Worm (Caenorhabditis elegans) whole organism, L4/young adult: ENCODE results near the gene F59A1.13.

Experiments
- W03F9.2 ChIP-seq: fragments of 150-350 bp; optimal IDR thresholded peaks from 2 replicates; lab custom pipeline; 2014; ENCODE audit warnings: missing biosample characterization, missing genetic modification characterization
- dao-5 ChIP-seq: sonication (generic microtip); optimal IDR thresholded peaks from 2 replicates; lab custom pipeline; 2016; ENCODE audit warnings: missing genotype, missing genetic modification characterization, moderate library complexity, missing compliant biosample characterization
- him-1 ChIP-seq: sonication (generic microtip); optimal IDR thresholded peaks from 2 replicates; lab custom pipeline; 2016; ENCODE audit warnings: missing genotype, missing genetic modification reagents, missing genetic modification characterization, missing compliant biosample characterization

The F59A1.13 gene

DNA sequence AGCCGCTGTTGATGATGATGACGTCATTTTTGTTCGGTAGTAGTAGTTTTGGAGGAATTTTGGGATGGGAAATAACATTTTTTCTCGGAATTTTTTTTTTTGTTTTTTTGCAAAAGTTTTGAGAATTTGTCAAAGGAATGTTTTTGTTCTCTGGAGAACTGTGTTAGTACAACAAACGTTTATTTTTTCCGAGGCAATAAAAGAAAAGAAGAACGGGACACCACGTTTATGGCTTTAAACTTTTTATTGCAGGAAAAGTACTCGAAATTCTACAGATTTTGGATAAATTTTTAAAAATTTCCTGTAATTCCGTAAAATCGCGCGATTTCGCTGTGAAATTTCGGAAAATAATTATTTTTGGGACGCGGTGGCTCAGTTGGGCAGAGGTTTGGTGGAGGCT lies at the start of gene F59A1.13:
Gene F59A1.13, minus strand, starts transcription at position 101 of the 400 bp plus-strand sequence.
- TF ChIP-seq dao-5 (tag; lab: Kevin White, UChicago) (no peak), him-1 (tag; lab: Kevin White, UChicago) (no peak), W03F9.2 (tag; lab: Kevin White, UChicago) (no peak)

DNA sequence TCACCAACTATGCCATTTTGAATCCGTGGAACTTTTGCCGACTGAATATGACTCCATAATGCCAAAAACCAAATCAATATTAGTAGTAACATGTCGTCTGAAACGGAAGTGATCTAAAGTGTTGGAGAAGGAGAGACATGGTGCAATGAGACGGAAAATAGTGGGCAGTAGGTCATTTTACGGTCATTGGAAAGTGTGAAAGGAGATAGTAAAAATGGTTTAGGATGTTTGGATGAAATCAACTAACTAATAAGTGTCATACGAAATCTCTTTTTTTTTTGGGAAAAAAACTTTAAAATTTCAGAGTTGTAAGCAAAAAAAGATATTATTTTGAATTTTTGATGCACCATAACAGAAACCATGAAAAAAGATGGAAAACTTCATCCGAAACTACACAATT lies 49.0 kb upstream of the F59A1.13 start, which contains the start of gene cutl-4:
Gene cutl-4, minus strand, starts transcription at position 101 of the 400 bp plus-strand sequence.
- TF ChIP-seq him-1 (tag; lab: Kevin White, UChicago) (no peak), dao-5 (tag; lab: Kevin White, UChicago) (no peak), W03F9.2 (tag; lab: Kevin White, UChicago) (no peak)

DNA sequence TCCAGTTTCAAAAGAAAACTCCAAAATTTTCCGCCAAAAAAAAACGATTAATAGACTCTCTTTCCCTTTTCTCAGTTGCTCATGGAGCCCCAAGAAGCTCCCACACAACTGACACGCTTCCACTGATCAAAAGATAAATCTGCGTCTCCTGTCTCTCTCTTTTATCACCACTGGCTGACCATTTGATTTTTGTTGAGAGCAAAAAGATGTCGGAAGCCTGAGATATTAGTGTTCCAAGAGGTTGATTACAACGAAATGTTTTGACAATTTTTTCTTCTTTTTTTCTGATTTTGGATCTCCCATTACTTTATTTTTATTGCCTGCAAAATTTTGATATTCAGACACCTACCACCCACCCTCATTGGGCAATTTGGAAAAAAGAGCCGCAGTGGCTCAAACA lies 41.7 kb upstream of the F59A1.13 start, which contains the start of gene twk-42:
Gene twk-42, minus strand, starts transcription at position 101 of the 400 bp plus-strand sequence.
- TF ChIP-seq dao-5 (tag; lab: Kevin White, UChicago) (no peak), him-1 (tag; lab: Kevin White, UChicago) (no peak)

DNA sequence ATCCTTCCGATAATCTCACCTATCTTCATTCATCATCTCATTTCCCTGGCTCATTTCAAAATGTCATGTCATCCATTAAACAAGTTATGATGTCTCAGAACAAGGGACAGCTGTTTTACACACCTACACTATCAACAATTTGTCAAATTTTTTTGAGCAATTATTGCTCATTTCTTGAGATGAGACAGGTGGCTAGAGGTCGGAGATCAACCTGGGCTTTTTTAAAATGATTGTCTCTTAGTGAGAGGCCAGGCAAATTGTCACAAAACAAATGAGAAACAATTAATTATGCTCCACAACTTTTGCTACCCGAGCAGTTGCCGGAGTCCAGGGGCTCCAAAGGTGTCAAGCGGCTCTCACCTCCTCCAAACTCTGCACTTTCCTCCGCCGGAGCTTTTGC lies 37.9 kb upstream of the F59A1.13 start:
- TF ChIP-seq dao-5 (tag; lab: Kevin White, UChicago) (no peak), him-1 (tag; lab: Kevin White, UChicago) (no peak), W03F9.2 (tag; lab: Kevin White, UChicago) (no peak)

DNA sequence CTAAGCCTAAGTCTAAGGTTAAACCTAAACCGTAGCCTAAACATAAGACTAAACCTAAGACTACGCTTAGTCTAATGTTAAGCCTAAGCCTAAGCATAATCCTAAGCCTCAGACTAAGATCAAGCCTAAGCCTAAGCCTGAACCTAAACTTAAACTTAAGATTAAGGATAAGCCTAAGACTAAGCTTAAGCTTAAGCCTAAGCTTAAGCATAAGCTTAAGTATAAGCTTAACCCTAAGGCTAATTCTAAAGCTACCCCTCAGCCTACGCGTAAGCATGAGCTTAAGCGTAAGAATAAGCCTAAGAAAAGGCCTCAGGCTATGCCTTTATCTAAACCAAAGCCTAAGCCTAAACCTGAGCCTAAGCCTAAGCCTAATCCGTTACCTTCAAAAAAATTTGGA lies 37.5 kb upstream of the F59A1.13 start:
- TF ChIP-seq W03F9.2 (tag; lab: Kevin White, UChicago), result no peak
- TF ChIP-seq him-1 (tag; lab: Kevin White, UChicago), result no peak

DNA sequence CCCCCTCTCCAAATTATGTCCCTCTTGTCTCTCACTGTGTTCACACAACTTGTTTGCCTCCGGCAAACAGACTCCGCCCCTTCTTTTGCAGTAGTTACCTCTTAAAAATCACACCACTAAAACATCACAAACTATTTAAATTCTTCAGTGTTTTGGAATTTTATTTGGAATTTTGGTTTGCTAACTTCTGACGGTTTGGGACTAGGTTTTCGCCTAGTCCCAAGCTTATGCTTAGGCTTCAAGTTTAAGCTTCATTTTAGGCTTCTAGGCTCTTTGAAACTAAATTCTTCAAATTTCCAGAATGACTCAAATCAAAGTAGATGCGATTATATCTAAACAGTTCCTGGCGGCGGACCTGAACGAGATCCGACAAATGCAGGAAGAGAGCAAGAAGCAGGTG lies 33.9 kb upstream of the F59A1.13 start, which contains the start of gene fat-5:
Gene fat-5, plus strand, starts transcription at position 301 of the 400 bp plus-strand sequence.
- no peak for TF ChIP-seq W03F9.2 (tag; lab: Kevin White, UChicago)
- no peak for TF ChIP-seq him-1 (tag; lab: Kevin White, UChicago)
- no peak for TF ChIP-seq dao-5 (tag; lab: Kevin White, UChicago)

DNA sequence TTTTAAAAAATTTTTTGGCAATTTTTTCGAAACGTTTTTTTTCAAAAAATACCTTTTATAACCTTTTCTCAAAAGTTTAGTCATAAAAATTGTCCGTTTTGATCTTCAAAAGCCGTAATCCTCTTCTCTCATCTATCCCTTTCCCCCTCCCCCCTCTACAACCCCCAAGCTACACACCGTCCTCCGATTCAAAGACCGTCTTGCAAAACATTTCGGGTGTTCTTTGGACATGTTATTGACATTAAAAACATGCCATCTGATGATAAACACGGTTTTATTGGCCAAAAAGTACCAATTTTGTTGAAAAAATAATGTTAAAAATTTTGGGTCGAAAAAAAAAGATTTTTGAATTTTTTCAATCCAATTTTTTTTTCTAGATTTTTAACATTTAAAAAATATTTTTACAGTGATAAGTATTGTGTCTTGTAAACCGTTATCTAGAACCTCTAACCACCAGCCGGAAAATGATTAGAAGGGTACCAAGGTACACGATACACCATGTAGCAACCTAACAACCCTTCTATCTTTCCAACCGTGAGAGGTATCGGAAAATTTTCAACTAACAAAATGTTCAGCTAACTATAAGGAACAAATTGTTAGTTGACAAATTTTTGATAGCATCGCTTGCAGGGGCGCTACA lies 32.4 kb upstream of the F59A1.13 start:
- TF ChIP-seq him-1 (tag; lab: Kevin White, UChicago), result no peak
- TF ChIP-seq W03F9.2 (tag; lab: Kevin White, UChicago), result no peak
- no peak for TF ChIP-seq dao-5 (tag; lab: Kevin White, UChicago)

DNA sequence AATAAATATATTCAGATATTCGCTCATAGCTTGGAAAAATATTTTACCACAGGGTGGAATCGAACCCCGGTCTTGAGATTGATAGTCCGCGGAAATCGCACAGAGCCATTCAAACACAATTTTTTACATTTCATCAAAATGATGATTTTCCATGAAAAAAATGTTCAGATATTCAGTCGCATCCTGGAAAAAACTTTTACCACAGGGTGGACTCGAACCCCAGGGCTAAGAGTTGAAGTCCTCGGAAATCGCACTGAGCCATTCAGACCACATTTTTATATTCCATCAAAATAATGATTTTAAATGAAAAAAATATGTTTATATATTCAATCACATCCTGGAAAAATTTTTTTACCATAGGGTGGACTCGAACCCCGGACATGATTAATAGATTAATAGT lies 31.7 kb upstream of the F59A1.13 start:
- TF ChIP-seq dao-5 (tag; lab: Kevin White, UChicago) (no peak), him-1 (tag; lab: Kevin White, UChicago) (no peak), W03F9.2 (tag; lab: Kevin White, UChicago) (no peak)

DNA sequence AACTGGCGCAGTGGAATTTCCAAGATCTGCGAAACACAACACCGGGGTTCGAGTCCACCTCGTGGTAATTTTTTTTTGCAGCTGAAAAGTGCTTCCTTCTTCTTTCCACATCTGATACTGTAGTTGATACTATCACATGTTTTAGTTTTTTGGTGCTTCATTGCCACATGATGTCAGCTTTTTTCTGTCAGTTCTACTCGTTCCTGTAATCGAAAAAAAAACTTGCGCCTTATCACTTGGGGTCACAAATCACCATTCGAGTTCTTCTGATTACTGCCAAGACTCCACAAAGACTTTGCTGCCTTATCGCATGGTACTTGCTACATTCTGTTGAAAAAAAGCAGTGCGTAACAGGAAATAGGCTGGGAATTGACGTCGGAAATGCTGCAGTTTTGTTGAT lies 30.9 kb upstream of the F59A1.13 start:
- TF ChIP-seq him-1 (tag; lab: Kevin White, UChicago) (no peak), dao-5 (tag; lab: Kevin White, UChicago) (no peak), W03F9.2 (tag; lab: Kevin White, UChicago) (no peak)

DNA sequence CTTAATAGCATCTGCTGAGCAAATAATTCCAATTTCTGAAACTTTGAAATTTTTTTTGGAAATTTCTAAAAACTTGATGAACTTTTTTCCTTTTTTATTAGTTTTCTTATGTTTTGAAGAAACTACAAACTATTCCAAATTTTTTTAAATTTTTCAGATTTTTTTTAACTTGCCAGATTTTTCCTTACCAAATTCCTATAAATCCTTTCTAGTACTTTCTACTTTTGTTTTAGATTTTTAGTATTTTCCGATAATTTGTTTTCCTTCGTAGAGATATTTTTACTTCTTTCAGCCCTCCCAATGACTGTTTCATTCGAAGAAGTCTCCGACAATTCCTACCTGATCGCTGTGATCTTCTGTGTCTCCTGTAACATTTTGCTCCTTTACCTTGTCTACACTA lies 27.8 kb upstream of the F59A1.13 start, which contains the start of gene str-77:
Gene str-77, plus strand, starts transcription at position 301 of the 400 bp plus-strand sequence.
- no peak for TF ChIP-seq dao-5 (tag; lab: Kevin White, UChicago)

DNA sequence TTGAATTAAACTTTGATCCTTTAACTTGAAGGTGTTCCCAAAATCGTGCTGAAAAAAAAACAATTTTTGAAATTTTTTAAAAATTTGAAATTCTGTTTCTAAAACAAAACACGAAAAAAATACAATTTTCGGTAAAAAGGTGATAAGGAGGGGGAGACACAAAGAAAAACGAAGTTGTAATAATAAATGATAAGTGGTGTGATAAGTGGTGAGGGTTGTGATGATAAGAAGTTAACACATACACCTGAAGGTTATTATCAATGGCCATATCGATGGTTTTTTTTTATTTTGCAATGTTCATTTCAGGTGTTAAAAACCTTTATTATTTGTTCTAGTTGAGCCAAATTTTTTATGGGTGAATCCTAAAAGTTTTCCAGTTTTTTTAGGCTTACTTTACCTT lies 23.5 kb upstream of the F59A1.13 start, which contains the start of gene twk-33:
Gene twk-33, minus strand, starts transcription at position 48 of the 400 bp plus-strand sequence.
- TF ChIP-seq him-1 (tag; lab: Kevin White, UChicago), result no peak
- TF ChIP-seq W03F9.2 (tag; lab: Kevin White, UChicago), result no peak
- TF ChIP-seq dao-5 (tag; lab: Kevin White, UChicago), result no peak

DNA sequence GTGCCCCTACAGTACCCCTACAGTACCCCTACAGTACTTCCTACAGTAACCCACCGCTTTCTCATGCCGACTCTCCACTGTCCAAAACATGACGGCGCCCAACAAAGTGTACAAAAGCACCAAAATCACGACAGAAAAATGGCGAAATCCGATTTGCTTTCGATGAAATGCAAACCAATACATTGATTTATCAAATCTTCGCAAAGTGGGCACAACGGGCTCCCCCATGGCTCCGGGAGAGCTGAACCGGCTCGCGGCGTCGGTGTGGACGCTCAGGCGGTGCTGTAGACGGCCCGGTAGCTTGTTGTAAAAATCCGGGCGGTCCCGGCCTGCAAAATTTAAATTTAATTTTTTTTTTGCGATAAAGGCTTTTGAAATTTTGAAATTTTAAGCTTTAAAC lies 21.5 kb upstream of the F59A1.13 start:
- TF ChIP-seq W03F9.2 (tag; lab: Kevin White, UChicago), result no peak
- no peak for TF ChIP-seq him-1 (tag; lab: Kevin White, UChicago)
- TF ChIP-seq dao-5 (tag; lab: Kevin White, UChicago), result no peak

DNA sequence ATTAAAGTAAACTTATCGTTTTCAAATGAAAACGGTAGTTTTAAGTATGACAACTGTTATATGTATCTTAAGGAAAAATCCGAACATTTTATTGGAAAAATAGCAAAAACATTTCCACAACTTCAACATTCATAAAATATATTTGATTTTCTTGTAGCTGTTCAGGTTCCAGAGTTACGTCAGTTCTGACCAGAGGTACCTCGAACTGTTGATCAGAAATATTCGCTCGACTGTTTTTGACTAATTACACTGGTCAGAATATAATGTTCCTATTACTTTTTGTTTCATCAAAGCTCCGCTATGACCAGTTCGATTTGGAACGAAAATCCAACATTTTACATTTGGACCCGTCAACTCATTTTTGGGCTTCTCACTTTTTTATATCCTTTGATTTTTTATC lies 16.2 kb upstream of the F59A1.13 start, which contains the start of gene srh-31:
Gene srh-31, plus strand, starts transcription at position 301 of the 400 bp plus-strand sequence.
- TF ChIP-seq W03F9.2 (tag; lab: Kevin White, UChicago) (no peak), him-1 (tag; lab: Kevin White, UChicago) (no peak), dao-5 (tag; lab: Kevin White, UChicago) (no peak)

DNA sequence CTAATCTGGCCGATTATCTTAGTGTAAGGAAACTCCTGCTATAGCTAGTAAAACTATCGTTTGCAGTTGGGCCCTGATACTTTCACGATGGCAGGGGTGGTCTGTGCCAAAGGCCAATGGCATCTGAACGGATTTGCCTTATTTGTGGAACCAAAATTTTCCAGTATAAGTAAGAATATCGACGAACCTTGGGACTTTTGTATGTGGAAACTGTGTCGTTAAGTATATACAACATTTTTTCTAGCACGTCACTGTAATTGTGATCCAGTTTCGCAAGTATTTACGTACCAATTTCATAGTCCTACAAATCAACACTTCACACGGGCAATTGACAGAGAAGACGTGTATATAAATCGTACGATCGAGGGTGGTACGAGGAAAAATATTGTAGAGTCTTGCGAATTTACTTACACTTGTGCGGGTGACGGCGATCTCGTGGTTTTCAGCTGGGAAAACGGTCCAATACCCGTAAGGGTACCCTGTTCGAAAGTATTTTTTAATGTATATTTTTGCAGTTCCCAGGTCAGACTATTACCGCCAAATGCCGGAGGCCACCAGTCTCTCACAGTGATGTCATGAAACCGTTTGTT lies 15.5 kb upstream of the F59A1.13 start:
- TF ChIP-seq dao-5 (tag; lab: Kevin White, UChicago) (no peak), W03F9.2 (tag; lab: Kevin White, UChicago) (no peak)
